Worm (Caenorhabditis elegans): Measurements from ENCODE around the gene tag-52.

Gene tag-52

DNA sequence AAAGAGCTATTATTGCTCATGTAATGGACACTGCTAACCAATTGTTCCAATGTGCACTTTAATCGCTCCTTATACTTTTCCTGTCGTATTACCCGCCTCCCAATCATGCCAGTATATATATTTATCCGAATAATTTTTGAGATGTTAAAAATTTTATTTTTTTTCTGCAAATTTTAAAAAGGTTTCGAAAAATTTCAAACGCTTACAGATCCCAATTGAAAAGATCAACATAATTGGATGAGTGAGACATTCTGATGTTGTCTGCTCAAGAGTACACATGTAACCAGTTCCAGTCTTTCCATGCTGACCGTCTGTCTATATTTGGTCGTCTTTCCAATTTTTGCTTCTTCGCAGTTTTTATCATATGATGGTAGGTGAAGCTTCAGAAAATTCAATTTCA is 19.2 kb downstream of the tag-52 start, which contains the start of gene R11G1.1:
TSS of gene R11G1.1 (plus strand) at position 301 of the 400 bp plus-strand sequence.
- TF ChIP-seq lin-15B (tag; optimal IDR thresholded peaks at IDR 0.05) (no peak), ets-5 (GFP tag; IDR thresholded peaks at IDR 0.05) (no peak), pax-3 (tag; optimal IDR thresholded peaks at IDR 0.05) (no peak), C16A3.4 (tag; optimal IDR thresholded peaks at IDR 0.05) (no peak), ces-1 (GFP tag; optimal IDR thresholded peaks at IDR 0.05) (no peak), sup-37 (GFP tag; optimal IDR thresholded peaks at IDR 0.05) (no peak), C34B4.2 (tag; optimal IDR thresholded peaks at IDR 0.05) (no peak), mef-2 (tag; optimal IDR thresholded peaks at IDR 0.05) (no peak), elt-2 (tag; optimal IDR thresholded peaks at IDR 0.05) (no peak), lsy-2 (tag; optimal IDR thresholded peaks at IDR 0.05) (no peak), grh-1 (GFP tag; IDR thresholded peaks at IDR 0.05) (no peak), pqm-1 (tag; optimal IDR thresholded peaks at IDR 0.05) (no peak)

- TF ChIP-seq Y116A8C.19 (tag; optimal IDR thresholded peaks at IDR 0.05; ENCODE audit: borderline replicate concordance) (no peak), unc-30 (tag; optimal IDR thresholded peaks at IDR 0.05) (no peak), F16B12.6 (tag; optimal IDR thresholded peaks at IDR 0.05) (no peak), egl-27 (tag; optimal IDR thresholded peaks at IDR 0.05) (no peak), aha-1 (tag; optimal IDR thresholded peaks at IDR 0.05) (no peak), mep-1 (tag; optimal IDR thresholded peaks at IDR 0.05) (no peak), nhr-84 (tag; optimal IDR thresholded peaks at IDR 0.05) (no peak), lin-35 (GFP tag; optimal IDR thresholded peaks at IDR 0.05) (no peak)
These were observed 22.4 kb downstream of the tag-52 start, which contains the start of gene R11G1.7 for ce11 chrX:3655972-3656371. Gene R11G1.7, plus strand, starts transcription at chrX:3656272.

DNA sequence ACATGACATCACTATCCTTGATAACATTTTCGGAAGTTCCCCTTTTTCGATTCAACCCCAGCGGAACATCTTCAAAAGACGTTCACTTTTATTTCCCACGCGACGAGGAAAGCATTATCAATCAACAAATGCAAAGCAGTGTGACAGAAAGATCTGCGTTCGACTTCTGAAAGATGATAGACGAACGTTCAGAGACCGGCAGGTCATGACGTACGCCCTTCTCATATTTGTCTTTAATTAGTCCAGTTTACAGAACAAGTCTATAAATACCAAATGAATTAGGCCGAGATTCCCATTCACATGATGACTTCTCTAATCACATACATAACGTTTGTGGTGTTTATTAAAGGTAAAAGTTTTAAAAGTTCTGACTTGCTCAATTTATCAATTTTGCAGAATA is 23.7 kb downstream of the tag-52 start, which contains the start of gene R11G1.11:
TSS of gene R11G1.11 (plus strand) at position 301 of the 400 bp plus-strand sequence.
- TF ChIP-seq nhr-28 (tag; optimal IDR thresholded peaks at IDR 0.05) (no peak), mef-2 (tag; optimal IDR thresholded peaks at IDR 0.05) (no peak)

ce11 chrX:3650100-3650809 is 28.1 kb downstream of the tag-52 start, which contains the start of the genes sax-1 and R11G1.2:
Gene sax-1, minus strand, starts transcription at chrX:3650150.
Gene R11G1.2, plus strand, starts transcription at chrX:3650614.
- TF ChIP-seq xbp-1 (tag; optimal IDR thresholded peaks at IDR 0.05), result peak; percentile 53
- peak; percentile 5; the same call in 1 of the 2 replicates for TF ChIP-seq isw-1 (GFP tag; IDR thresholded peaks at IDR 0.05)
- peak; percentile 67 for TF ChIP-seq nhr-47 (tag; optimal IDR thresholded peaks at IDR 0.05)
- TF ChIP-seq pax-3 (tag; optimal IDR thresholded peaks at IDR 0.05), result no peak
- TF ChIP-seq pag-3 (tag; optimal IDR thresholded peaks at IDR 0.05; ENCODE audit: borderline replicate concordance, insufficient read depth), result no peak
- peak; percentile 49 to 87 for TF ChIP-seq mdl-1 (tag; optimal IDR thresholded peaks at IDR 0.05)
- TF ChIP-seq blmp-1 (tag; optimal IDR thresholded peaks at IDR 0.05), result peak; percentile 85
- peak; percentile 30 for TF ChIP-seq unc-86 (tag; optimal IDR thresholded peaks at IDR 0.05)
- TF ChIP-seq ceh-88 (GFP tag; IDR thresholded peaks at IDR 0.05), result peak; percentile 15; the same call in 1 of the 2 replicates
- TF ChIP-seq snu-23 (GFP tag; optimal IDR thresholded peaks at IDR 0.05), result peak; percentile 64
- TF ChIP-seq lsy-2 (tag; optimal IDR thresholded peaks at IDR 0.05), result peak; percentile 58 to 59
- peak; percentile 27 for TF ChIP-seq dsc-1 (tag; optimal IDR thresholded peaks at IDR 0.05)
- no peak for TF ChIP-seq aly-2 (tag; optimal IDR thresholded peaks at IDR 0.05)
- no peak for TF ChIP-seq C34B4.2 (tag; optimal IDR thresholded peaks at IDR 0.05)
- peak; percentile 71 for TF ChIP-seq nhr-71 (tag; optimal IDR thresholded peaks at IDR 0.05)
- peak; percentile 89 for TF ChIP-seq F16B12.6 (tag; optimal IDR thresholded peaks at IDR 0.05)
- TF ChIP-seq C16A3.4 (tag; optimal IDR thresholded peaks at IDR 0.05), result peak; percentile 35
- TF ChIP-seq aha-1 (tag; optimal IDR thresholded peaks at IDR 0.05), result no peak
- peak; percentile 60 for TF ChIP-seq swsn-7 (tag; optimal IDR thresholded peaks at IDR 0.05)
- TF ChIP-seq nhr-85 (tag), result peak; percentile 75
- TF ChIP-seq grh-1 (GFP tag; IDR thresholded peaks at IDR 0.05), result no peak
- peak; percentile 36 to 67 for TF ChIP-seq lin-35 (GFP tag; optimal IDR thresholded peaks at IDR 0.05)
- TF ChIP-seq pqm-1 (tag; optimal IDR thresholded peaks at IDR 0.05), result no peak
- peak; percentile 42; the same call in 1 of the 2 replicates for TF ChIP-seq nhr-19 (GFP tag; conservative IDR thresholded peaks at IDR 0.05)
- no peak for TF ChIP-seq hpl-2 (GFP tag; optimal IDR thresholded peaks at IDR 0.05)
- TF ChIP-seq tbx-2 (tag; optimal IDR thresholded peaks at IDR 0.05), result peak; percentile 49
- peak in 2 of 3 experiments; percentile 35 to 43 for TF ChIP-seq dpl-1 (GFP tag; optimal IDR thresholded peaks at IDR 0.05)
- TF ChIP-seq fkh-8 (tag; optimal IDR thresholded peaks at IDR 0.05), result peak; percentile 27
- peak in 2 of 3 experiments; percentile 1 to 53 for TF ChIP-seq ceh-82 (tag; optimal IDR thresholded peaks at IDR 0.05)
- peak; percentile 80 for TF ChIP-seq mep-1 (tag; optimal IDR thresholded peaks at IDR 0.05)
- TF ChIP-seq elt-2 (tag; optimal IDR thresholded peaks at IDR 0.05), result peak; percentile 6
- TF ChIP-seq lin-14 (GFP tag; optimal IDR thresholded peaks at IDR 0.05), result peak; percentile 78
- TF ChIP-seq irx-1 (tag; optimal IDR thresholded peaks at IDR 0.05), result peak; percentile 27
